Fruit fly (Drosophila melanogaster) whole organism, embryonic: ENCODE measurements around the gene TfIIA-S.

Experiments used
- ATbp ChIP-seq: fragments of 200-800 bp; sonication (Bioruptor generic); optimal IDR thresholded peaks from 2 replicates; lab custom pipeline; 2017; ENCODE audit warnings: missing biosample characterization, mild to moderate bottlenecking, missing genetic modification characterization, missing genetic modification reagents
- Atf-2 ChIP-seq: fragments of 200-800 bp; sonication (Bioruptor generic); optimal IDR thresholded peaks from 2 replicates; lab custom pipeline; 2016; ENCODE audit warnings: missing biosample characterization, missing genetic modification characterization
- CG10979 ChIP-seq: fragments of 200-800 bp; sonication (Bioruptor generic); optimal IDR thresholded peaks from 2 replicates; lab custom pipeline; 2018; ENCODE audit warnings: missing biosample characterization, mild to moderate bottlenecking, missing genetic modification characterization, moderate library complexity
- CG11723 ChIP-seq: fragments of 200-800 bp; sonication (Bioruptor generic); optimal IDR thresholded peaks from 2 replicates; lab custom pipeline; 2017; ENCODE audit warnings: missing biosample characterization, mild to moderate bottlenecking, missing genetic modification characterization
- CG12236 ChIP-seq: fragments of 200-800 bp; sonication (Bioruptor generic); optimal IDR thresholded peaks from 2 replicates; lab custom pipeline; 2016; ENCODE audit warnings: missing biosample characterization, missing genetic modification characterization
- CG12391 ChIP-seq: fragments of 200-800 bp; sonication (Bioruptor generic); optimal IDR thresholded peaks from 3 replicates; lab custom pipeline; 2018; ENCODE audit warnings: missing biosample characterization, mild to moderate bottlenecking, missing genetic modification characterization, moderate library complexity
- CG14710 ChIP-seq: fragments of 200-800 bp; sonication (Bioruptor generic); optimal IDR thresholded peaks from 3 replicates; lab custom pipeline; 2019; ENCODE audit warnings: missing biosample characterization, mild to moderate bottlenecking, missing genetic modification characterization, moderate library complexity
- CG1602 ChIP-seq: fragments of 200-800 bp; sonication (Bioruptor generic); optimal IDR thresholded peaks from 3 replicates; lab custom pipeline; 2016; ENCODE audit warnings: missing biosample characterization, missing genetic modification characterization
- CG17328 ChIP-seq: fragments of 200-800 bp; sonication (Bioruptor generic); IDR thresholded peaks from 2 replicates; pipeline ENCODE4 v1.3.6; 2022; ENCODE audit warnings: missing biosample characterization, missing genetic modification characterization
- CG17361 ChIP-seq: fragments of 200-800 bp; sonication (Bioruptor generic); IDR thresholded peaks from 3 replicates; pipeline ENCODE4 v1.3.6; 2022; ENCODE audit warnings: missing biosample characterization, missing genetic modification characterization
- CG17829 ChIP-seq: fragments of 200-800 bp; optimal IDR thresholded peaks from 2 replicates; lab custom pipeline; 2019; ENCODE audit warnings: missing biosample characterization, mild to moderate bottlenecking, missing genetic modification characterization, moderate library complexity
- CG2202 ChIP-seq: fragments of 200-800 bp; sonication (Bioruptor generic); optimal IDR thresholded peaks from 2 replicates; lab custom pipeline; 2018; ENCODE audit warnings: missing biosample characterization, mild to moderate bottlenecking, missing genetic modification characterization
- CG2712 ChIP-seq: fragments of 200-800 bp; optimal IDR thresholded peaks from 3 replicates; lab custom pipeline; 2019; ENCODE audit warnings: missing biosample characterization, mild to moderate bottlenecking, missing genetic modification characterization, moderate library complexity
- CG30403 ChIP-seq: fragments of 200-800 bp; sonication (Bioruptor generic); optimal IDR thresholded peaks from 3 replicates; lab custom pipeline; 2016; ENCODE audit warnings: missing biosample characterization, missing genetic modification characterization
- CG31388 ChIP-seq: fragments of 200-800 bp; sonication (Bioruptor generic); optimal IDR thresholded peaks from 2 replicates; lab custom pipeline; 2016; ENCODE audit warnings: missing biosample characterization, missing genetic modification characterization
- CG6254 ChIP-seq: fragments of 200-800 bp; sonication (Bioruptor generic); optimal IDR thresholded peaks from 3 replicates; lab custom pipeline; 2017; ENCODE audit warnings: mild to moderate bottlenecking, missing biosample characterization, missing genetic modification reagents, missing genetic modification characterization
- CG6654 ChIP-seq: fragments of 200-800 bp; sonication (Bioruptor generic); optimal IDR thresholded peaks from 2 replicates; lab custom pipeline; 2017; ENCODE audit warnings: missing biosample characterization, mild to moderate bottlenecking, missing genetic modification characterization
- CG7963 ChIP-seq: fragments of 200-800 bp; sonication (Bioruptor generic); IDR thresholded peaks from 3 replicates; pipeline ENCODE4 v1.3.6; 2022; ENCODE audit warnings: missing biosample characterization, missing genetic modification characterization; ENCODE audit not compliant: partially characterized antibody
- CG8290 ChIP-seq, 3 experiments: fragments of 200-800 bp; sonication (Bioruptor generic); optimal IDR thresholded peaks; 2 replicates each; lab custom pipeline; 2016 to 2019; ENCODE audit warnings: missing biosample characterization in 3 of 3, missing genetic modification characterization in 3 of 3, mild to moderate bottlenecking in 2 of 3, moderate library complexity in 1 of 3
- CG8944 ChIP-seq: fragments of 200-800 bp; sonication (Bioruptor generic); optimal IDR thresholded peaks from 3 replicates; lab custom pipeline; 2016; ENCODE audit warnings: missing biosample characterization, missing genetic modification characterization
- D19A ChIP-seq: fragments of 200-800 bp; optimal IDR thresholded peaks from 3 replicates; lab custom pipeline; 2019; ENCODE audit warnings: missing biosample characterization, mild to moderate bottlenecking, missing genetic modification characterization, moderate library complexity
- Dip3 ChIP-seq: fragments of 200-800 bp; sonication (Bioruptor generic); optimal IDR thresholded peaks from 3 replicates; lab custom pipeline; 2016; ENCODE audit warnings: missing biosample characterization, missing genetic modification characterization
- E2f2 ChIP-seq: fragments of 200-800 bp; sonication (Bioruptor generic); IDR thresholded peaks from 2 replicates; pipeline ENCODE4 v1.3.6; 2022; ENCODE audit warnings: missing biosample characterization, missing genetic modification characterization
- Elba2 ChIP-seq: fragments of 200-800 bp; sonication (Bioruptor generic); optimal IDR thresholded peaks from 3 replicates; lab custom pipeline; 2016; ENCODE audit warnings: missing biosample characterization, missing genetic modification characterization
- Gsc ChIP-seq: fragments of 200-800 bp; sonication (Bioruptor generic); IDR thresholded peaks from 2 replicates; pipeline ENCODE4 v1.3.6; 2022; ENCODE audit warnings: missing biosample characterization, missing genetic modification characterization
- Lhr ChIP-seq: fragments of 200-800 bp; sonication (Bioruptor generic); optimal IDR thresholded peaks from 3 replicates; lab custom pipeline; 2017; ENCODE audit warnings: mild to moderate bottlenecking, missing biosample characterization, missing genetic modification reagents, missing genetic modification characterization
- Poxn ChIP-seq: fragments of 200-800 bp; sonication (Bioruptor generic); IDR thresholded peaks from 2 replicates; pipeline ENCODE4 v1.3.6; 2022; ENCODE audit warnings: missing biosample characterization, missing genetic modification characterization
- Sox102F ChIP-seq: fragments of 200-800 bp; sonication (Bioruptor generic); optimal IDR thresholded peaks from 2 replicates; lab custom pipeline; 2018; ENCODE audit warnings: missing biosample characterization, mild to moderate bottlenecking, missing genetic modification characterization, moderate library complexity
- Ssrp ChIP-seq: fragments of 200-800 bp; sonication (Bioruptor generic); optimal IDR thresholded peaks from 2 replicates; lab custom pipeline; 2018; ENCODE audit warnings: missing biosample characterization, mild to moderate bottlenecking, missing genetic modification characterization, moderate library complexity
- Stat92E ChIP-seq, 3 experiments: fragments of >200 bp in 2 of 3; fragments of 200-800 bp in 1 of 3; sonication (Bioruptor generic) in 1 of 3; optimal IDR thresholded peaks; 2 replicates each; lab custom pipeline; 2017 to 2019; ENCODE audit warnings: missing biosample characterization in 3 of 3, missing genetic modification characterization in 3 of 3, mild to moderate bottlenecking in 1 of 3, moderate library complexity in 1 of 3
- az2 ChIP-seq: fragments of 200-800 bp; sonication (Bioruptor generic); optimal IDR thresholded peaks from 3 replicates; lab custom pipeline; 2016; ENCODE audit warnings: missing biosample characterization, missing genetic modification characterization
- bcd ChIP-seq: fragments of 200-800 bp; sonication (Bioruptor generic); optimal IDR thresholded peaks from 2 replicates; lab custom pipeline; 2017; ENCODE audit warnings: missing biosample characterization, mild to moderate bottlenecking, missing genetic modification characterization
- bsh ChIP-seq, 2 experiments: fragments of 200-800 bp; sonication (Bioruptor generic); optimal IDR thresholded peaks; 2 replicates each; lab custom pipeline; 2017 to 2018; ENCODE audit warnings: mild to moderate bottlenecking in 2 of 2, missing biosample characterization in 2 of 2, missing genetic modification characterization in 2 of 2, moderate library complexity in 1 of 2
- cas ChIP-seq: fragments of 200-800 bp; sonication (Bioruptor generic); IDR thresholded peaks from 2 replicates; pipeline ENCODE4 v1.3.6; 2022; ENCODE audit warnings: missing biosample characterization, missing genetic modification characterization
- chn ChIP-seq: fragments of 200-800 bp; sonication (Bioruptor generic); optimal IDR thresholded peaks from 2 replicates; lab custom pipeline; 2016; ENCODE audit warnings: missing biosample characterization, missing genetic modification characterization
- ci ChIP-seq: fragments of 200-800 bp; sonication (Bioruptor generic); IDR thresholded peaks from 3 replicates; pipeline ENCODE4 v1.3.6; 2022; ENCODE audit warnings: missing biosample characterization, missing genetic modification characterization
- eve ChIP-seq, 2 experiments: fragments of >200 bp; optimal IDR thresholded peaks; 2 replicates each; lab custom pipeline; 2017; ENCODE audit warnings: missing biosample characterization in 2 of 2, missing genetic modification characterization in 2 of 2
- ewg ChIP-seq: fragments of 200-800 bp; sonication (Bioruptor generic); optimal IDR thresholded peaks from 3 replicates; lab custom pipeline; 2017; ENCODE audit warnings: mild to moderate bottlenecking, missing biosample characterization, missing genetic modification reagents, missing genetic modification characterization
- fd96Cb ChIP-seq: fragments of 200-800 bp; sonication (Bioruptor generic); optimal IDR thresholded peaks from 2 replicates; lab custom pipeline; 2018; ENCODE audit warnings: missing biosample characterization, mild to moderate bottlenecking, missing genetic modification characterization, moderate library complexity
- gem ChIP-seq: fragments of 200-800 bp; sonication (Bioruptor generic); optimal IDR thresholded peaks from 2 replicates; lab custom pipeline; 2019; ENCODE audit warnings: missing biosample characterization, mild to moderate bottlenecking, missing genetic modification characterization, moderate library complexity
- gfzf ChIP-seq: fragments of 200-800 bp; sonication (Bioruptor generic); optimal IDR thresholded peaks from 2 replicates; lab custom pipeline; 2016; ENCODE audit warnings: missing biosample characterization, mild to moderate bottlenecking, missing genetic modification characterization, moderate library complexity
- kay ChIP-seq: fragments of 200-800 bp; sonication (Bioruptor generic); optimal IDR thresholded peaks from 2 replicates; lab custom pipeline; 2016; ENCODE audit warnings: missing biosample characterization, missing genetic modification characterization
- nmo ChIP-seq: fragments of 200-800 bp; sonication (Bioruptor generic); optimal IDR thresholded peaks from 2 replicates; lab custom pipeline; 2018; ENCODE audit warnings: missing biosample characterization, mild to moderate bottlenecking, missing genetic modification characterization, moderate library complexity
- pnt ChIP-seq: fragments of 200-800 bp; sonication (Bioruptor generic); optimal IDR thresholded peaks from 3 replicates; lab custom pipeline; 2016; ENCODE audit warnings: missing biosample characterization, missing genetic modification characterization
- prd ChIP-seq, 3 experiments: fragments of >200 bp in 2 of 3; fragments of 200-800 bp in 1 of 3; sonication (Bioruptor generic) in 1 of 3; optimal IDR thresholded peaks in 2 of 3; IDR thresholded peaks in 1 of 3; 2 replicates in 2 of 3; 3 replicates in 1 of 3; pipeline versions ENCODE4 v1.3.6 to Lab custom; 2017 to 2022; ENCODE audit warnings: missing biosample characterization in 1 of 3, missing genetic modification characterization in 1 of 3
- sima ChIP-seq: fragments of 200-800 bp; sonication (Bioruptor generic); optimal IDR thresholded peaks from 2 replicates; lab custom pipeline; 2016; ENCODE audit warnings: missing biosample characterization, missing genetic modification characterization
- trem ChIP-seq: fragments of 200-800 bp; optimal IDR thresholded peaks from 3 replicates; lab custom pipeline; 2019; ENCODE audit warnings: missing biosample characterization, mild to moderate bottlenecking, missing genetic modification characterization, moderate library complexity
- zfh1 ChIP-seq: fragments of 200-800 bp; sonication (Bioruptor generic); IDR thresholded peaks from 3 replicates; pipeline ENCODE4 v1.3.6; 2022; ENCODE audit warnings: missing biosample characterization, missing genetic modification characterization

The TfIIA-S gene

dm6 chr3R:23872606-23873192, 18.2 kb downstream of the TfIIA-S start (continued):
- TF ChIP-seq CG1602, result peak; percentile 14
- peak; percentile 36 for TF ChIP-seq CG14710 (tag; lab: Kevin White, UChicago)
- TF ChIP-seq CG17361 (GFP tag; lab: Robert Waterston, UW), result peak; percentile 42; the same call in 1 of the 3 replicates
- peak; percentile 46; the same call in 1 of the 2 replicates for TF ChIP-seq CG17328
- TF ChIP-seq CG31388 (GFP tag; lab: Kevin White, UChicago), result no peak
- peak; percentile 1 for TF ChIP-seq CG12236 (GFP tag; lab: Kevin White, UChicago)
- TF ChIP-seq CG30403, result peak; percentile 12
- TF ChIP-seq Lhr (GFP tag; lab: Kevin White, UChicago), result no peak
- peak; percentile 51; the same call in 1 of the 3 replicates for TF ChIP-seq zfh1 (GFP tag; lab: Robert Waterston, UW)
- TF ChIP-seq sima, result no peak
- TF ChIP-seq CG6254, result peak; percentile 38
- peak; percentile 4 for TF ChIP-seq CG6654 (GFP tag; lab: Kevin White, UChicago)
- no peak for TF ChIP-seq Poxn (GFP tag; lab: Robert Waterston, UW)
- TF ChIP-seq CG10979 (tag; lab: Kevin White, UChicago), result peak; percentile 68
- TF ChIP-seq pnt (GFP tag; lab: Kevin White, UChicago), result peak; percentile 10
- no peak; the same call in 1 of the 2 replicates for TF ChIP-seq E2f2
- TF ChIP-seq bsh (GFP tag; optimal IDR thresholded peaks at IDR 0.05; lab: Kevin White, UChicago), result peak in 1 of 2 experiments; percentile 66
- peak in 1 of 2 experiments; percentile 80 for TF ChIP-seq eve (GFP tag; optimal IDR thresholded peaks at IDR 0.05; lab: Kevin White, UChicago)
- TF ChIP-seq bcd (GFP tag; lab: Kevin White, UChicago), result no peak
- TF ChIP-seq Dip3, result no peak
- TF ChIP-seq chn (GFP tag; lab: Kevin White, UChicago), result peak; percentile 13
- peak; percentile 65 for TF ChIP-seq nmo
- TF ChIP-seq ewg (GFP tag; lab: Kevin White, UChicago), result peak; percentile 32
- peak; percentile 99 for TF ChIP-seq D19A (tag; lab: Kevin White, UChicago)
- no peak for TF ChIP-seq prd (optimal IDR thresholded peaks at IDR 0.05; lab: Kevin White, UChicago)
- TF ChIP-seq prd (GFP tag; IDR thresholded peaks at IDR 0.05; lab: Robert Waterston, UW), result peak; percentile 36; the same call in 1 of the 3 replicates
- peak; percentile 48 for TF ChIP-seq fd96Cb (tag; lab: Kevin White, UChicago)
- no peak for TF ChIP-seq Gsc
- TF ChIP-seq CG8944, result peak; percentile 23
- no peak for TF ChIP-seq cas
- peak in 1 of 3 experiments; percentile 11 for TF ChIP-seq Stat92E (GFP tag; optimal IDR thresholded peaks at IDR 0.05; lab: Kevin White, UChicago)
- peak; percentile 34 for TF ChIP-seq az2 (GFP tag; lab: Kevin White, UChicago)
- peak; percentile 37 for TF ChIP-seq Ssrp
- peak; percentile 38 for TF ChIP-seq Atf-2 (GFP tag; lab: Kevin White, UChicago)
- TF ChIP-seq ci (GFP tag; lab: Robert Waterston, UW), result peak; percentile 27; the same call in 1 of the 3 replicates
- TF ChIP-seq gfzf (GFP tag; lab: Kevin White, UChicago), result no peak
- TF ChIP-seq CG8290 (GFP tag; optimal IDR thresholded peaks at IDR 0.05; lab: Kevin White, UChicago), result peak; percentile 25
- TF ChIP-seq CG8290 (tag; optimal IDR thresholded peaks at IDR 0.05; lab: Kevin White, UChicago), result no peak
- TF ChIP-seq CG11723, result no peak
- TF ChIP-seq CG17829 (tag; lab: Kevin White, UChicago), result peak; percentile 40
- no peak for TF ChIP-seq Elba2
- TF ChIP-seq trem (tag; lab: Kevin White, UChicago), result peak; percentile 17
- TF ChIP-seq CG7963 (GFP tag; lab: Robert Waterston, UW), result no peak
- peak; percentile 57 for TF ChIP-seq CG12391 (tag; lab: Kevin White, UChicago)
- peak; percentile 53 for TF ChIP-seq gem (tag; lab: Kevin White, UChicago)
- TF ChIP-seq CG2202, result no peak
- peak; percentile 66 for TF ChIP-seq Sox102F
- TF ChIP-seq CG2712, result peak; percentile 71
- TF ChIP-seq ATbp (GFP tag; lab: Kevin White, UChicago), result peak; percentile 10
- no peak for TF ChIP-seq kay (GFP tag; lab: Kevin White, UChicago)
